Worm (Caenorhabditis elegans) whole organism, late embryonic: ENCODE results near the gene F54E2.9.

Experiments
- F13H6.1 ChIP-seq: sonication (generic microtip); optimal IDR thresholded peaks from 2 replicates; lab custom pipeline; 2016; ENCODE audit warnings: missing genetic modification characterization, missing compliant biosample characterization
- ahr-1 ChIP-seq: sonication (generic microtip); optimal IDR thresholded peaks from 2 replicates; lab custom pipeline; 2016; ENCODE audit warnings: missing genetic modification characterization, missing compliant biosample characterization
- ama-1 ChIP-seq: fragments of 150-350 bp; optimal IDR thresholded peaks from 2 replicates; lab custom pipeline; 2014
- ceh-6 ChIP-seq: fragments of 200-800 bp; sonication (Bioruptor generic); optimal IDR thresholded peaks from 2 replicates; lab custom pipeline; 2018; ENCODE audit warnings: mild to moderate bottlenecking, missing genetic modification characterization, missing compliant biosample characterization
- che-1 ChIP-seq: sonication (generic microtip); optimal IDR thresholded peaks from 2 replicates; lab custom pipeline; 2016; ENCODE audit warnings: mild to moderate bottlenecking, missing genetic modification characterization, missing compliant biosample characterization
- dmd-4 ChIP-seq: sonication (generic microtip); optimal IDR thresholded peaks from 2 replicates; lab custom pipeline; 2016; ENCODE audit warnings: borderline replicate concordance, missing genetic modification characterization, missing compliant biosample characterization
- dve-1 ChIP-seq: sonication (generic microtip); optimal IDR thresholded peaks from 2 replicates; lab custom pipeline; 2017; ENCODE audit warnings: antibody characterized with exemption, mild to moderate bottlenecking, missing genetic modification characterization, missing compliant biosample characterization
- eyg-1 ChIP-seq: sonication (generic microtip); optimal IDR thresholded peaks from 2 replicates; lab custom pipeline; 2016; ENCODE audit warnings: missing genotype, missing genetic modification characterization, missing compliant biosample characterization
- fkh-10 ChIP-seq: fragments of 150-350 bp; optimal IDR thresholded peaks from 2 replicates; lab custom pipeline; 2014; ENCODE audit warnings: missing biosample characterization, missing genetic modification reagents, missing genetic modification characterization
- hlh-30 ChIP-seq: sonication (generic microtip); optimal IDR thresholded peaks from 2 replicates; lab custom pipeline; 2017; ENCODE audit warnings: antibody characterized with exemption, missing genetic modification characterization, missing compliant biosample characterization; ENCODE audit not compliant: insufficient read depth
- mec-3 ChIP-seq: sonication (generic microtip); optimal IDR thresholded peaks from 2 replicates; lab custom pipeline; 2016; ENCODE audit warnings: borderline replicate concordance, missing genetic modification characterization, missing compliant biosample characterization
- nhr-11 ChIP-seq: fragments of 150-350 bp; optimal IDR thresholded peaks from 2 replicates; lab custom pipeline; 2014; ENCODE audit warnings: missing biosample characterization, missing genetic modification characterization
- ref-2 ChIP-seq: sonication (generic microtip); optimal IDR thresholded peaks from 2 replicates; lab custom pipeline; 2016; ENCODE audit warnings: missing genetic modification characterization, missing compliant biosample characterization

DNA sequence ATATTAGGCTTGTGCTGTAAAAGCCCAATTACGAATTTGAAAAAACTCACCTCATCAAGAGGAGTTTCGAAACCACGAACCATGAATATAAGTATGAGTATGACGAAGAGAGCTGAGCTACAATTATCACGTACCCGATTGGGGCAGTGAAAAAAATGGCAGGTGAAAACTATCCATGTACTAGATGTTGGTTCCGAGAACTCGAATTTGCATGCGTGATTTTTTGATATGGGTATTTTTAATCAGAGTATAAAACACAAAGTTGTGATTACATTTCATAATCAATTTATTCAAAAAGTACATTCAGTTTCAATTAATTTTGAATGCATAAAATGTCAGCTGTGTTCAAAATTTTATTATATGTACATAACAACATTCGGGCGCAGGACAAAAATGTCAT lies at the start of gene F54E2.9:
- TF ChIP-seq ceh-6 (GFP tag; lab: Kevin White, UChicago) (no peak), dve-1 (tag; lab: Kevin White, UChicago) (no peak), che-1 (tag; lab: Kevin White, UChicago) (no peak), F13H6.1 (tag; lab: Kevin White, UChicago) (no peak), ref-2 (no peak), ama-1 (no peak), dmd-4 (tag; lab: Kevin White, UChicago) (no peak), nhr-11 (no peak), ahr-1 (tag; lab: Kevin White, UChicago) (no peak), eyg-1 (tag; lab: Kevin White, UChicago) (no peak), fkh-10 (GFP tag; lab: Kevin White, UChicago) (no peak), mec-3 (tag; lab: Kevin White, UChicago) (no peak), hlh-30 (tag; lab: Kevin White, UChicago) (no peak)
